Fruit fly (Drosophila melanogaster): ENCODE results near the gene TfIIB.

dm6 chr2L:10468388-10468787, 37.2 kb downstream of the TfIIB start:
- no peak for TF ChIP-seq lola (GFP tag; optimal IDR thresholded peaks at IDR 0.05)
- TF ChIP-seq Hr78 (GFP tag; optimal IDR thresholded peaks at IDR 0.05) = no peak
- TF ChIP-seq Hr83 (GFP tag; optimal IDR thresholded peaks at IDR 0.05; ENCODE audit: poor library complexity, severe bottlenecking) = no peak
- no peak for TF ChIP-seq pan (optimal IDR thresholded peaks at IDR 0.05)

Measured in whole organism, wandering third instar larva.